Worm (Caenorhabditis elegans): Measurements from ENCODE around the gene B0334.5.
A peak's percentile ranks its signal among the peaks of the same experiment; 100 is the strongest.

B0334.5 gene

ce11 chrII:11497365-11497764 lies at the start of gene B0334.5:
Gene B0334.5 (plus strand): TSS chrII:11497665.
- TF ChIP-seq lin-13 (tag; optimal IDR thresholded peaks at IDR 0.05) (no peak), nhr-76 (tag; optimal IDR thresholded peaks at IDR 0.05) (no peak), bed-3 (GFP tag; optimal IDR thresholded peaks at IDR 0.05) (no peak), unc-62 (GFP tag; optimal IDR thresholded peaks at IDR 0.05) (no peak), snpc-4 (tag; optimal IDR thresholded peaks at IDR 0.05) (no peak), sptf-1 (tag; optimal IDR thresholded peaks at IDR 0.05) (no peak), sem-2 (GFP tag; optimal IDR thresholded peaks at IDR 0.05) (no peak), ztf-11 (tag; optimal IDR thresholded peaks at IDR 0.05) (no peak), cnd-1 (tag; optimal IDR thresholded peaks at IDR 0.05) (no peak), ham-2 (GFP tag; optimal IDR thresholded peaks at IDR 0.05) (no peak), nhr-2 (tag; optimal IDR thresholded peaks at IDR 0.05) (no peak), mep-1 (tag; optimal IDR thresholded peaks at IDR 0.05) (no peak), nhr-12 (tag; optimal IDR thresholded peaks at IDR 0.05) (no peak), ceh-39 (tag; optimal IDR thresholded peaks at IDR 0.05) (no peak), elt-3 (tag; optimal IDR thresholded peaks at IDR 0.05) (no peak), unc-39 (tag; optimal IDR thresholded peaks at IDR 0.05) (no peak)

- TF ChIP-seq sptf-1 (tag; optimal IDR thresholded peaks at IDR 0.05) (no peak), lin-13 (tag; optimal IDR thresholded peaks at IDR 0.05) (no peak), sem-2 (GFP tag; optimal IDR thresholded peaks at IDR 0.05) (no peak), unc-39 (tag; optimal IDR thresholded peaks at IDR 0.05) (no peak), elt-3 (tag; optimal IDR thresholded peaks at IDR 0.05) (no peak), zip-8 (tag; optimal IDR thresholded peaks at IDR 0.05) (no peak)
Measured at ce11 chrII:11448753-11449152, 48.7 kb upstream of the B0334.5 start, which contains the start of gene W02B12.1. Gene W02B12.1 (plus strand): TSS chrII:11449021.

ce11 chrII:11450882-11451281 lies 46.6 kb upstream of the B0334.5 start:
- no peak for TF ChIP-seq flh-1 (GFP tag; optimal IDR thresholded peaks at IDR 0.05)
- no peak for TF ChIP-seq ceh-43 (GFP tag; optimal IDR thresholded peaks at IDR 0.05)
- no peak for TF ChIP-seq mls-2 (tag; optimal IDR thresholded peaks at IDR 0.05)

- TF ChIP-seq lin-13 (tag; optimal IDR thresholded peaks at IDR 0.05) (no peak), nhr-76 (tag; optimal IDR thresholded peaks at IDR 0.05) (no peak), sptf-1 (tag; optimal IDR thresholded peaks at IDR 0.05) (no peak), cnd-1 (tag; optimal IDR thresholded peaks at IDR 0.05) (no peak), ceh-83 (GFP tag; optimal IDR thresholded peaks at IDR 0.05) (no peak), tbx-8 (GFP tag; optimal IDR thresholded peaks at IDR 0.05) (no peak), snpc-4 (tag; optimal IDR thresholded peaks at IDR 0.05) (no peak), sem-2 (GFP tag; optimal IDR thresholded peaks at IDR 0.05) (no peak)
Measured at ce11 chrII:11451738-11452137, 45.7 kb upstream of the B0334.5 start.

ce11 chrII:11452498-11453005 lies 44.9 kb upstream of the B0334.5 start, which contains the start of gene rsp-2:
Gene rsp-2 (minus strand): TSS chrII:11452955.
- TF ChIP-seq ceh-39 (tag; optimal IDR thresholded peaks at IDR 0.05) (no peak), blmp-1 (tag; optimal IDR thresholded peaks at IDR 0.05) (no peak), nhr-237 (tag; optimal IDR thresholded peaks at IDR 0.05) (no peak), mab-5 (tag; optimal IDR thresholded peaks at IDR 0.05) (no peak), zip-8 (tag; optimal IDR thresholded peaks at IDR 0.05) (no peak), elt-1 (tag; optimal IDR thresholded peaks at IDR 0.05; ENCODE audit: borderline replicate concordance, insufficient read depth) (no peak), mls-2 (tag; optimal IDR thresholded peaks at IDR 0.05) (no peak), elt-3 (tag; optimal IDR thresholded peaks at IDR 0.05) (no peak), drap-1 (GFP tag; optimal IDR thresholded peaks at IDR 0.05) (no peak), ces-1 (GFP tag; optimal IDR thresholded peaks at IDR 0.05) (no peak), unc-62 (GFP tag; optimal IDR thresholded peaks at IDR 0.05) (no peak)

ce11 chrII:11453025-11453424 lies 44.4 kb upstream of the B0334.5 start, which contains the start of gene rsp-1:
Gene rsp-1 (plus strand): TSS chrII:11453362.
- TF ChIP-seq lsy-2 (tag; optimal IDR thresholded peaks at IDR 0.05) = peak; percentile 80
- peak; percentile 66 for TF ChIP-seq cnd-1 (tag; optimal IDR thresholded peaks at IDR 0.05)
- no peak for TF ChIP-seq ham-2 (GFP tag; optimal IDR thresholded peaks at IDR 0.05)
- peak; percentile 67 for TF ChIP-seq ces-1 (GFP tag; optimal IDR thresholded peaks at IDR 0.05)
- TF ChIP-seq nhr-237 (tag; optimal IDR thresholded peaks at IDR 0.05) = peak; percentile 72
- TF ChIP-seq elt-1 (tag; optimal IDR thresholded peaks at IDR 0.05; ENCODE audit: borderline replicate concordance, insufficient read depth) = no peak
- TF ChIP-seq snpc-4 (tag; optimal IDR thresholded peaks at IDR 0.05) = no peak
- peak; percentile 93 for TF ChIP-seq lin-13 (tag; optimal IDR thresholded peaks at IDR 0.05)
- TF ChIP-seq hlh-1 (tag; optimal IDR thresholded peaks at IDR 0.05) = peak; percentile 44
- peak; percentile 79 for TF ChIP-seq ceh-39 (tag; optimal IDR thresholded peaks at IDR 0.05)
- peak; percentile 20 for TF ChIP-seq lin-32 (GFP tag; optimal IDR thresholded peaks at IDR 0.05)
- TF ChIP-seq nhr-12 (tag; optimal IDR thresholded peaks at IDR 0.05) = no peak
- peak; percentile 40 for TF ChIP-seq elt-3 (tag; optimal IDR thresholded peaks at IDR 0.05)
- TF ChIP-seq tbx-8 (GFP tag; optimal IDR thresholded peaks at IDR 0.05) = peak; percentile 15
- TF ChIP-seq unc-120 (tag; optimal IDR thresholded peaks at IDR 0.05; ENCODE audit: poor library complexity, severe bottlenecking) = peak; percentile 31
- peak; percentile 43 for TF ChIP-seq unc-62 (GFP tag; optimal IDR thresholded peaks at IDR 0.05)
- TF ChIP-seq drap-1 (GFP tag; optimal IDR thresholded peaks at IDR 0.05) = peak; percentile 39
- peak; percentile 37 for TF ChIP-seq M03D4.4 (tag; optimal IDR thresholded peaks at IDR 0.05)
- peak; percentile 86 for TF ChIP-seq mep-1 (tag; optimal IDR thresholded peaks at IDR 0.05)
- no peak for TF ChIP-seq sem-2 (GFP tag; optimal IDR thresholded peaks at IDR 0.05)
- peak; percentile 81 for TF ChIP-seq mls-2 (tag; optimal IDR thresholded peaks at IDR 0.05)
- TF ChIP-seq sptf-1 (tag; optimal IDR thresholded peaks at IDR 0.05) = peak; percentile 90
- peak; percentile 75 for TF ChIP-seq ztf-11 (tag; optimal IDR thresholded peaks at IDR 0.05)
- TF ChIP-seq ceh-43 (GFP tag; optimal IDR thresholded peaks at IDR 0.05) = peak; percentile 53
- TF ChIP-seq pha-4 (tag; optimal IDR thresholded peaks at IDR 0.05) = peak; percentile 96
- TF ChIP-seq nhr-2 (tag; optimal IDR thresholded peaks at IDR 0.05) = no peak
